Fruit fly (Drosophila melanogaster): ENCODE measurements around the gene Dim1.

Dim1 gene

DNA sequence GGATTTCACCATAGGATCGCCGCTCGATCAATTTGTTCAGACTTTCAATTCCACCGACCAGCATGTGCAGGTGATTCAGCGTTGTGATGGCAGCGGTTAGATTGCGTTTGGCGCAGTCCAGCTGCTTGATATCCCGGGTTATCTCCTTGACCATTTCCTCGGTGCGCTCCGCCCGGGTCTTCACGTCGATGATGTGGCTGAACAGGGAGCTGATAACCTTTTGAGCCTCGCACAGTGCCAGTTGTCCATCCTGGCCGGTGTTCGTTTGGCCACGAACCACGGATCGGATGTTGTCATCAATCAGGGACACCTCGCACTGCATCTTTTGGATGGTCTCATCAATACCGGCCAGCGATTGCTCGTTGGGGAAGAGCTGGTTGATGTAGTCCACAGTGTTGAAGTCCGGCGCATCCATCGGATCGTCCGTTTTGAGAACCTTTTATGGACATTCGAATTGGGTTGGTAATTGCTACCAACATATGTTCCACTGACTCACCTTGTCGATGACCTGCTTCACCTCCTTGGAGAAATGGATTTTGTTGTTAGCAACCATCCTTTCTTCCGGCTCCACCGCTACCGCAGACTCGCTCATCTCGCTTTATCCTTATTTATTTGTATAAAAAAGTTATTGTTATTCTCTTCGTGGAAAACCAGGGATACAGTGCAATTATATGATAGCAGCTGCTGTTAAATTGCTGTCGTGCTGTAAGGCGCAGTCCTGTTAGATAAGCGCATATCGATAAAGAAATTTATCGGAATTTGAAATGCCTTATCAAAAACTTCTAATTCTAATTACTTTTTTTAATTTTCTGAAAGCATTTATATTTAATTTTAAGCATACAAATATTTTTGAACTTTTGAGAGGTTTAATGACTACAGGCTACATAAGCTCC is 17.4 kb upstream of the Dim1 start, which contains the start of gene Vps53 (continued):
- peak; percentile 14 for TF ChIP-seq CG1603 (tag; optimal IDR thresholded peaks at IDR 0.05)
- TF ChIP-seq ems (GFP tag; optimal IDR thresholded peaks at IDR 0.05) = no peak
- TF ChIP-seq Hmr (GFP tag; optimal IDR thresholded peaks at IDR 0.05) = no peak
- no peak for TF ChIP-seq CG5245 (GFP tag; optimal IDR thresholded peaks at IDR 0.05)
- no peak for TF ChIP-seq CG1647 (GFP tag; optimal IDR thresholded peaks at IDR 0.05)
- no peak for TF ChIP-seq sna (GFP tag; IDR thresholded peaks at IDR 0.05; ENCODE audit: partially characterized antibody)
- no peak for TF ChIP-seq CG10366 (GFP tag; IDR thresholded peaks at IDR 0.05)
- no peak for TF ChIP-seq HmgZ (tag; optimal IDR thresholded peaks at IDR 0.05)
- peak; percentile 35; the same call in 1 of the 2 replicates for TF ChIP-seq Scr (GFP tag; IDR thresholded peaks at IDR 0.05; ENCODE audit: partially characterized antibody)
- no peak for TF ChIP-seq CG18599 (GFP tag; optimal IDR thresholded peaks at IDR 0.05)
- no peak for TF ChIP-seq Hr78 (GFP tag; optimal IDR thresholded peaks at IDR 0.05)
- no peak for TF ChIP-seq nau (GFP tag; optimal IDR thresholded peaks at IDR 0.05)
- 0 out of 3 replicates have a peak, but pooled peaks have one; percentile 28 for TF ChIP-seq CG34224 (GFP tag; IDR thresholded peaks at IDR 0.05; ENCODE audit: partially characterized antibody)
- TF ChIP-seq Hand (GFP tag; optimal IDR thresholded peaks at IDR 0.05) = no peak
- TF ChIP-seq dan (GFP tag; IDR thresholded peaks at IDR 0.05) = no peak
- TF ChIP-seq Gsc (GFP tag; IDR thresholded peaks at IDR 0.05) = no peak
- TF ChIP-seq sens (GFP tag) = peak; percentile 60
- TF ChIP-seq CG30403 (GFP tag; optimal IDR thresholded peaks at IDR 0.05) = no peak
- no peak for TF ChIP-seq Opbp (GFP tag; IDR thresholded peaks at IDR 0.05; ENCODE audit: partially characterized antibody)
- TF ChIP-seq nerfin-2 (GFP tag; IDR thresholded peaks at IDR 0.05; ENCODE audit: partially characterized antibody) = no peak
- peak in 1 of 3 experiments; percentile 26 for TF ChIP-seq Stat92E (GFP tag; optimal IDR thresholded peaks at IDR 0.05)
- TF ChIP-seq ato (GFP tag; IDR thresholded peaks at IDR 0.05; ENCODE audit: partially characterized antibody) = no peak
- TF ChIP-seq dati (GFP tag; IDR thresholded peaks at IDR 0.05) = no peak
- no peak for TF ChIP-seq CG15601 (tag; optimal IDR thresholded peaks at IDR 0.05)
- TF ChIP-seq CG12299 (tag; optimal IDR thresholded peaks at IDR 0.05) = no peak
- TF ChIP-seq org-1 (GFP tag; optimal IDR thresholded peaks at IDR 0.05) = no peak
- TF ChIP-seq Hey (tag; optimal IDR thresholded peaks at IDR 0.05) = no peak
- TF ChIP-seq CG3726 (GFP tag; IDR thresholded peaks at IDR 0.05) = no peak
- no peak; the same call in 1 of the 2 replicates for TF ChIP-seq MBD-R2 (GFP tag; IDR thresholded peaks at IDR 0.05)
- TF ChIP-seq CG9215 (GFP tag; IDR thresholded peaks at IDR 0.05) = no peak
- TF ChIP-seq Doc2 (GFP tag; IDR thresholded peaks at IDR 0.05) = no peak
- no peak for TF ChIP-seq dmrt11E (tag; optimal IDR thresholded peaks at IDR 0.05)
- TF ChIP-seq CG10654 (GFP tag; optimal IDR thresholded peaks at IDR 0.05) = no peak
- TF ChIP-seq H15 (GFP tag; IDR thresholded peaks at IDR 0.05) = no peak
- TF ChIP-seq CG34422 (GFP tag; IDR thresholded peaks at IDR 0.05) = no peak
- TF ChIP-seq CG2199 (GFP tag; IDR thresholded peaks at IDR 0.05) = no peak
- TF ChIP-seq Fer1 (GFP tag; optimal IDR thresholded peaks at IDR 0.05) = no peak
- peak; percentile 88 for TF ChIP-seq CG7928 (GFP tag; optimal IDR thresholded peaks at IDR 0.05)
- no peak for TF ChIP-seq NK7.1 (GFP tag; optimal IDR thresholded peaks at IDR 0.05)
- TF ChIP-seq br (optimal IDR thresholded peaks at IDR 0.05) = no peak
- TF ChIP-seq Meics (GFP tag; optimal IDR thresholded peaks at IDR 0.05) = no peak
- no peak for TF ChIP-seq Hsf (GFP tag; optimal IDR thresholded peaks at IDR 0.05)
- TF ChIP-seq Dip3 (GFP tag; optimal IDR thresholded peaks at IDR 0.05) = no peak
- TF ChIP-seq dpn (GFP tag; optimal IDR thresholded peaks at IDR 0.05) = no peak
- peak; percentile 20 for TF ChIP-seq Med (GFP tag)
- TF ChIP-seq pb (GFP tag; optimal IDR thresholded peaks at IDR 0.05) = no peak
- peak; percentile 32; the same call in 1 of the 3 replicates for TF ChIP-seq CG16813 (GFP tag; IDR thresholded peaks at IDR 0.05; ENCODE audit: partially characterized antibody)
- no peak for TF ChIP-seq Nf-YA (GFP tag; IDR thresholded peaks at IDR 0.05)
- TF ChIP-seq CG9876 (GFP tag; optimal IDR thresholded peaks at IDR 0.05) = no peak

All from whole organism, embryonic.